Fruit fly (Drosophila melanogaster) whole organism, embryonic: ENCODE measurements around the gene mRpL27.

Experiments
- CG10267 ChIP-seq: fragments of 200-800 bp; sonication (Bioruptor generic); optimal IDR thresholded peaks from 2 replicates; lab custom pipeline; 2018; ENCODE audit warnings: missing biosample characterization, mild to moderate bottlenecking, missing genetic modification characterization, moderate library complexity
- CG10366 ChIP-seq: fragments of 200-800 bp; sonication (Bioruptor generic); IDR thresholded peaks from 2 replicates; pipeline ENCODE4 v1.3.6; 2022; ENCODE audit warnings: missing biosample characterization, missing genetic modification characterization
- CG10543 ChIP-seq: fragments of 200-800 bp; sonication (Bioruptor generic); optimal IDR thresholded peaks from 3 replicates; lab custom pipeline; 2017; ENCODE audit warnings: missing biosample characterization, mild to moderate bottlenecking, missing genetic modification characterization, moderate library complexity
- CG11504 ChIP-seq: fragments of 200-800 bp; sonication (Bioruptor generic); optimal IDR thresholded peaks from 3 replicates; lab custom pipeline; 2019; ENCODE audit warnings: missing biosample characterization, mild to moderate bottlenecking, missing genetic modification characterization, moderate library complexity
- CG13775 ChIP-seq: fragments of 200-800 bp; sonication (Bioruptor generic); optimal IDR thresholded peaks from 3 replicates; lab custom pipeline; 2017; ENCODE audit warnings: missing biosample characterization, mild to moderate bottlenecking, missing genetic modification characterization
- CG15269 ChIP-seq: fragments of 200-800 bp; sonication (Bioruptor generic); optimal IDR thresholded peaks from 2 replicates; lab custom pipeline; 2018; ENCODE audit warnings: missing biosample characterization, mild to moderate bottlenecking, missing genetic modification characterization, moderate library complexity
- CG17328 ChIP-seq: fragments of 200-800 bp; sonication (Bioruptor generic); IDR thresholded peaks from 2 replicates; pipeline ENCODE4 v1.3.6; 2022; ENCODE audit warnings: missing biosample characterization, missing genetic modification characterization
- CG17359 ChIP-seq: fragments of 200-800 bp; sonication (Bioruptor generic); optimal IDR thresholded peaks from 3 replicates; lab custom pipeline; 2018; ENCODE audit warnings: missing biosample characterization, mild to moderate bottlenecking, missing genetic modification characterization, moderate library complexity
- CG17385 ChIP-seq: fragments of 200-800 bp; sonication (Bioruptor generic); optimal IDR thresholded peaks from 3 replicates; lab custom pipeline; 2018; ENCODE audit warnings: missing biosample characterization, mild to moderate bottlenecking, missing genetic modification characterization
- CG18262 ChIP-seq: fragments of 200-800 bp; optimal IDR thresholded peaks from 3 replicates; lab custom pipeline; 2019; ENCODE audit warnings: missing biosample characterization, mild to moderate bottlenecking, missing genetic modification characterization, moderate library complexity
- CG2129 ChIP-seq: fragments of 200-800 bp; sonication (Bioruptor generic); IDR thresholded peaks from 2 replicates; pipeline ENCODE4 v1.3.6; 2022; ENCODE audit warnings: missing biosample characterization, missing genetic modification characterization; ENCODE audit not compliant: partially characterized antibody
- CG2712 ChIP-seq: fragments of 200-800 bp; optimal IDR thresholded peaks from 3 replicates; lab custom pipeline; 2019; ENCODE audit warnings: missing biosample characterization, mild to moderate bottlenecking, missing genetic modification characterization, moderate library complexity
- CG3065 ChIP-seq: fragments of 200-800 bp; sonication (Bioruptor generic); optimal IDR thresholded peaks from 2 replicates; lab custom pipeline; 2016; ENCODE audit warnings: missing biosample characterization, missing genetic modification characterization
- CG3163 ChIP-seq: fragments of 200-800 bp; sonication (Bioruptor generic); optimal IDR thresholded peaks from 3 replicates; lab custom pipeline; 2016; ENCODE audit warnings: missing biosample characterization, missing genetic modification characterization
- CG3281 ChIP-seq: fragments of 200-800 bp; sonication (Bioruptor generic); optimal IDR thresholded peaks from 3 replicates; lab custom pipeline; 2017; ENCODE audit warnings: missing biosample characterization, mild to moderate bottlenecking, missing genetic modification characterization
- CG3407 ChIP-seq: fragments of 200-800 bp; sonication (Bioruptor generic); optimal IDR thresholded peaks from 2 replicates; lab custom pipeline; 2018; ENCODE audit warnings: missing biosample characterization, mild to moderate bottlenecking, missing genetic modification characterization
- CG34224 ChIP-seq: fragments of 200-800 bp; sonication (Bioruptor generic); IDR thresholded peaks from 3 replicates; pipeline ENCODE4 v1.3.6; 2022; ENCODE audit warnings: missing biosample characterization, missing genetic modification characterization; ENCODE audit not compliant: partially characterized antibody
- CG3726 ChIP-seq: fragments of 200-800 bp; sonication (Bioruptor generic); IDR thresholded peaks from 3 replicates; pipeline ENCODE4, ENCODE4 v1.3.6; 2022; ENCODE audit warnings: missing biosample characterization, missing genetic modification characterization
- CG4282 ChIP-seq: fragments of 200-800 bp; sonication (Bioruptor generic); optimal IDR thresholded peaks from 2 replicates; lab custom pipeline; 2016; ENCODE audit warnings: missing biosample characterization, missing genetic modification characterization
- CG4730 ChIP-seq: fragments of 200-800 bp; sonication (Bioruptor generic); IDR thresholded peaks from 2 replicates; pipeline ENCODE4 v1.3.6; 2022; ENCODE audit warnings: missing biosample characterization, missing genetic modification characterization
- CG6175 ChIP-seq: fragments of 200-800 bp; sonication (Bioruptor generic); IDR thresholded peaks from 3 replicates; pipeline ENCODE4 v1.3.6; 2022; ENCODE audit warnings: missing biosample characterization, missing genetic modification characterization
- CG6689 ChIP-seq: fragments of 200-800 bp; sonication (Bioruptor generic); IDR thresholded peaks from 2 replicates; pipeline ENCODE4 v1.3.6; 2022; ENCODE audit warnings: missing biosample characterization, missing genetic modification characterization
- CG7745 ChIP-seq: fragments of 200-800 bp; sonication (Bioruptor generic); optimal IDR thresholded peaks from 2 replicates; lab custom pipeline; 2018; ENCODE audit warnings: missing biosample characterization, mild to moderate bottlenecking, missing genetic modification characterization, moderate library complexity
- CG8765 ChIP-seq: fragments of 200-800 bp; sonication (Bioruptor generic); IDR thresholded peaks from 2 replicates; pipeline ENCODE4 v1.3.6; 2022; ENCODE audit warnings: missing biosample characterization, missing genetic modification characterization
- CG9609 ChIP-seq: fragments of 200-800 bp; sonication (Bioruptor generic); optimal IDR thresholded peaks from 3 replicates; lab custom pipeline; 2016; ENCODE audit warnings: missing biosample characterization, missing genetic modification characterization
- Chrac-16 ChIP-seq: fragments of 200-800 bp; sonication (Bioruptor generic); optimal IDR thresholded peaks from 3 replicates; lab custom pipeline; 2016; ENCODE audit warnings: missing biosample characterization, missing genetic modification characterization
- Fer2 ChIP-seq: fragments of 200-800 bp; sonication (Bioruptor generic); optimal IDR thresholded peaks from 2 replicates; lab custom pipeline; 2018; ENCODE audit warnings: missing biosample characterization, mild to moderate bottlenecking, missing genetic modification characterization, moderate library complexity
- Kr ChIP-seq: fragments of 200-800 bp; sonication (Bioruptor generic); optimal IDR thresholded peaks from 2 replicates; lab custom pipeline; 2017; ENCODE audit warnings: missing biosample characterization, mild to moderate bottlenecking, missing genetic modification characterization
- Mad ChIP-seq: fragments of 200-800 bp; sonication (Bioruptor generic); optimal IDR thresholded peaks from 2 replicates; lab custom pipeline; 2016; ENCODE audit warnings: missing biosample characterization, missing genetic modification characterization
- NFAT ChIP-seq: fragments of 200-800 bp; sonication (Bioruptor generic); IDR thresholded peaks from 2 replicates; pipeline ENCODE4 v1.3.6; 2022; ENCODE audit warnings: missing biosample characterization, missing genetic modification characterization
- Nf-YC ChIP-seq: fragments of 200-800 bp; optimal IDR thresholded peaks from 3 replicates; lab custom pipeline; 2019; ENCODE audit warnings: missing biosample characterization, mild to moderate bottlenecking, missing genetic modification characterization, moderate library complexity
- Scr ChIP-seq: fragments of 200-800 bp; sonication (Bioruptor generic); IDR thresholded peaks from 2 replicates; pipeline ENCODE4 v1.3.6; 2022; ENCODE audit warnings: missing biosample characterization, missing genetic modification characterization; ENCODE audit not compliant: partially characterized antibody
- Sox100B ChIP-seq: fragments of 200-800 bp; sonication (Bioruptor generic); optimal IDR thresholded peaks from 3 replicates; lab custom pipeline; 2018; ENCODE audit warnings: missing biosample characterization, mild to moderate bottlenecking, missing genetic modification characterization
- Sox102F ChIP-seq: fragments of 200-800 bp; sonication (Bioruptor generic); optimal IDR thresholded peaks from 2 replicates; lab custom pipeline; 2018; ENCODE audit warnings: missing biosample characterization, mild to moderate bottlenecking, missing genetic modification characterization, moderate library complexity
- cad ChIP-seq: fragments of >200 bp; optimal IDR thresholded peaks from 2 replicates; lab custom pipeline; 2017; ENCODE audit warnings: missing biosample characterization, missing genetic modification characterization
- danr ChIP-seq: fragments of 200-800 bp; sonication (Bioruptor generic); IDR thresholded peaks from 2 replicates; pipeline ENCODE4 v1.3.6; 2022; ENCODE audit warnings: missing biosample characterization, missing genetic modification characterization
- dimm ChIP-seq: fragments of 200-800 bp; sonication (Bioruptor generic); IDR thresholded peaks from 2 replicates; pipeline ENCODE4 v1.3.6; 2022; ENCODE audit warnings: missing biosample characterization, missing genetic modification characterization
- fd102C ChIP-seq: fragments of 200-800 bp; sonication (Bioruptor generic); optimal IDR thresholded peaks from 2 replicates; lab custom pipeline; 2018; ENCODE audit warnings: missing biosample characterization, mild to moderate bottlenecking, missing genetic modification characterization, moderate library complexity
- lov ChIP-seq, 2 experiments: fragments of 200-800 bp in 1 of 2; fragments of >200 bp in 1 of 2; sonication (Bioruptor generic) in 1 of 2; IDR thresholded peaks in 1 of 2; optimal IDR thresholded peaks in 1 of 2; 2 replicates in 1 of 2; 3 replicates in 1 of 2; pipeline versions ENCODE4 v1.3.6 to Lab custom; 2017 to 2022; ENCODE audit warnings: missing biosample characterization in 1 of 2, missing genetic modification characterization in 1 of 2
- nerfin-2 ChIP-seq: fragments of 200-800 bp; sonication (Bioruptor generic); IDR thresholded peaks from 2 replicates; pipeline ENCODE4 v1.3.6; 2022; ENCODE audit warnings: missing biosample characterization, missing genetic modification characterization; ENCODE audit not compliant: partially characterized antibody
- org-1 ChIP-seq: fragments of 200-800 bp; sonication (Bioruptor generic); optimal IDR thresholded peaks from 2 replicates; lab custom pipeline; 2017; ENCODE audit warnings: missing biosample characterization, missing genetic modification characterization
- prd ChIP-seq, 3 experiments: fragments of >200 bp in 2 of 3; fragments of 200-800 bp in 1 of 3; sonication (Bioruptor generic) in 1 of 3; optimal IDR thresholded peaks in 2 of 3; IDR thresholded peaks in 1 of 3; 2 replicates in 2 of 3; 3 replicates in 1 of 3; pipeline versions ENCODE4 v1.3.6 to Lab custom; 2017 to 2022; ENCODE audit warnings: missing biosample characterization in 1 of 3, missing genetic modification characterization in 1 of 3
- pzg ChIP-seq: fragments of 200-800 bp; sonication (Bioruptor generic); optimal IDR thresholded peaks from 3 replicates; lab custom pipeline; 2018; ENCODE audit warnings: missing biosample characterization, mild to moderate bottlenecking, missing genetic modification characterization, moderate library complexity
- rib ChIP-seq: fragments of 200-800 bp; sonication (Bioruptor generic); IDR thresholded peaks from 2 replicates; pipeline ENCODE4 v1.3.6; 2022; ENCODE audit warnings: missing biosample characterization, missing genetic modification characterization
- slbo ChIP-seq: fragments of 200-800 bp; sonication (Bioruptor generic); IDR thresholded peaks from 2 replicates; pipeline ENCODE4 v1.3.6; 2022; ENCODE audit warnings: missing biosample characterization, missing genetic modification characterization
- slp2 ChIP-seq: fragments of 200-800 bp; sonication (Bioruptor generic); optimal IDR thresholded peaks from 2 replicates; lab custom pipeline; 2016; ENCODE audit warnings: missing biosample characterization, missing genetic modification characterization
- sr ChIP-seq: fragments of 200-800 bp; sonication (Bioruptor generic); IDR thresholded peaks from 3 replicates; pipeline ENCODE4 v1.3.6; 2022; ENCODE audit warnings: missing biosample characterization, missing genetic modification characterization
- sug ChIP-seq: fragments of 200-800 bp; optimal IDR thresholded peaks from 2 replicates; lab custom pipeline; 2019; ENCODE audit warnings: missing biosample characterization, mild to moderate bottlenecking, missing genetic modification characterization, moderate library complexity
- tna ChIP-seq: fragments of 200-800 bp; sonication (Bioruptor generic); IDR thresholded peaks from 2 replicates; pipeline ENCODE4 v1.3.6; 2022; ENCODE audit warnings: missing biosample characterization, missing genetic modification characterization; ENCODE audit not compliant: partially characterized antibody
- zen ChIP-seq: fragments of 200-800 bp; sonication (Bioruptor generic); optimal IDR thresholded peaks from 3 replicates; lab custom pipeline; 2018; ENCODE audit warnings: missing biosample characterization, mild to moderate bottlenecking, missing genetic modification characterization, moderate library complexity

mRpL27 gene

DNA sequence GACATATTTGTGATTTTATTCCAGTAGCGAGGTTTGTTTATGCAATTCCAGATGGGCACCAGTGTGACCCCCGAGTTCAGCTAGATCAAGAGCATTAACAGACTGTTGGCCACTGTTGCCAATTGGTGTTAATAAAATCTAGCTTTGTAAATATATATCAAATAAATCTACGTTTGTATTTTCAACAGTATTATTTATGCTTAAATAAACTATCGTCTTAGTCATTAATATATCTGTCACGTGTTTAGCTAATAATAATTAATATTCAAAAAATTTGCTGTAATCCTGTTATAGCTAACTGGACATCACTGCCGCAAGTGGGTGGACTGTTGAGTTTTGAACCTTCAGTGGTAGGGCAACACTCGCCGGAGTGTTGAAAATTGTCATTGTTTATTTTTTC, at the start of gene mRpL27, which contains the start of gene CG15435 (continued):
- TF ChIP-seq CG17385 (GFP tag; lab: Kevin White, UChicago): peak; percentile 7
- 0 out of 3 replicates have a peak, but pooled peaks have one; percentile 22 for TF ChIP-seq sr (GFP tag; lab: Robert Waterston, UW)
- no peak for TF ChIP-seq prd (optimal IDR thresholded peaks at IDR 0.05; lab: Kevin White, UChicago)
- peak; percentile 28; the same call in 1 of the 3 replicates for TF ChIP-seq prd (GFP tag; IDR thresholded peaks at IDR 0.05; lab: Robert Waterston, UW)
- TF ChIP-seq CG10366: no peak
- TF ChIP-seq Chrac-16 (GFP tag; lab: Kevin White, UChicago): peak; percentile 17
- peak; percentile 12 for TF ChIP-seq CG10543 (GFP tag; lab: Kevin White, UChicago)
- TF ChIP-seq Sox102F (GFP tag; lab: Kevin White, UChicago): no peak
- TF ChIP-seq pzg (GFP tag; lab: Kevin White, UChicago): peak; percentile 75
- no peak for TF ChIP-seq NFAT (GFP tag; lab: Robert Waterston, UW)
- peak; percentile 60 for TF ChIP-seq sug (tag; lab: Kevin White, UChicago)
- TF ChIP-seq CG3163 (GFP tag; lab: Kevin White, UChicago): no peak
- peak; percentile 82 for TF ChIP-seq CG10267 (tag; lab: Kevin White, UChicago)
- no peak for TF ChIP-seq CG17359 (tag; lab: Kevin White, UChicago)
- no peak for TF ChIP-seq fd102C (GFP tag; lab: Kevin White, UChicago)
- no peak for TF ChIP-seq Kr (GFP tag; lab: Kevin White, UChicago)
- TF ChIP-seq org-1 (GFP tag; lab: Kevin White, UChicago): no peak
- no peak for TF ChIP-seq CG4282
- no peak for TF ChIP-seq rib (GFP tag; lab: Robert Waterston, UW)
- no peak for TF ChIP-seq CG3407 (GFP tag; lab: Kevin White, UChicago)
- TF ChIP-seq CG2129: no peak
- peak; percentile 49 for TF ChIP-seq CG15269
- TF ChIP-seq CG18262 (tag; lab: Kevin White, UChicago): peak; percentile 32
- TF ChIP-seq CG6689 (GFP tag; lab: Robert Waterston, UW): no peak
- no peak for TF ChIP-seq CG11504 (tag; lab: Kevin White, UChicago)
- no peak for TF ChIP-seq CG3726 (GFP tag; lab: Robert Waterston, UW)
- no peak for TF ChIP-seq CG4730 (GFP tag; lab: Robert Waterston, UW)
- peak; percentile 56 for TF ChIP-seq zen (tag; lab: Kevin White, UChicago)
- no peak for TF ChIP-seq nerfin-2 (GFP tag; lab: Robert Waterston, UW)
- TF ChIP-seq CG13775: peak; percentile 19
- 0 out of 2 replicates have a peak, but pooled peaks have one; percentile 17 for TF ChIP-seq CG17328
- TF ChIP-seq Mad: no peak
- no peak for TF ChIP-seq slp2 (GFP tag; lab: Kevin White, UChicago)
- TF ChIP-seq danr (GFP tag; lab: Robert Waterston, UW): no peak
- peak; percentile 41; the same call in 1 of the 2 replicates for TF ChIP-seq Scr (GFP tag; lab: Robert Waterston, UW)
- TF ChIP-seq slbo: peak; percentile 55; the same call in 1 of the 2 replicates
- no peak for TF ChIP-seq CG3065 (GFP tag; lab: Kevin White, UChicago)
- TF ChIP-seq cad (GFP tag; lab: Kevin White, UChicago): no peak
- TF ChIP-seq Nf-YC (tag; lab: Kevin White, UChicago): peak; percentile 45
- no peak for TF ChIP-seq CG9609 (GFP tag; lab: Kevin White, UChicago)
- no peak for TF ChIP-seq lov (optimal IDR thresholded peaks at IDR 0.05; lab: Kevin White, UChicago)
- TF ChIP-seq lov (GFP tag; IDR thresholded peaks at IDR 0.05; lab: Robert Waterston, UW): no peak
- TF ChIP-seq CG3281 (GFP tag; lab: Kevin White, UChicago): peak; percentile 50
- TF ChIP-seq CG7745 (tag; lab: Kevin White, UChicago): no peak
- TF ChIP-seq tna (GFP tag; lab: Robert Waterston, UW): no peak
- no peak for TF ChIP-seq CG34224 (GFP tag; lab: Robert Waterston, UW)
- no peak for TF ChIP-seq CG8765 (GFP tag; lab: Robert Waterston, UW)
- no peak for TF ChIP-seq Sox100B
- peak; percentile 16 for TF ChIP-seq Fer2 (tag; lab: Kevin White, UChicago)
- TF ChIP-seq CG6175 (GFP tag; lab: Robert Waterston, UW): no peak
- TF ChIP-seq CG2712 (tag; lab: Kevin White, UChicago): peak; percentile 59
- no peak for TF ChIP-seq dimm (GFP tag; lab: Robert Waterston, UW)
